Fruit fly (Drosophila melanogaster) whole organism, embryonic: ENCODE measurements around the gene haf.

Source experiments
- ATbp ChIP-seq: fragments of 200-800 bp; sonication (Bioruptor generic); optimal IDR thresholded peaks from 2 replicates; lab custom pipeline; 2017; ENCODE audit warnings: missing biosample characterization, mild to moderate bottlenecking, missing genetic modification characterization, missing genetic modification reagents
- CG10274 ChIP-seq: fragments of 200-800 bp; sonication (Bioruptor generic); optimal IDR thresholded peaks from 3 replicates; lab custom pipeline; 2017; ENCODE audit warnings: missing biosample characterization, mild to moderate bottlenecking, missing genetic modification characterization
- CG10462 ChIP-seq: fragments of 200-800 bp; sonication (Bioruptor generic); optimal IDR thresholded peaks from 2 replicates; lab custom pipeline; 2016; ENCODE audit warnings: missing biosample characterization, missing genetic modification characterization
- CG12942 ChIP-seq: fragments of 200-800 bp; sonication (Bioruptor generic); optimal IDR thresholded peaks from 3 replicates; lab custom pipeline; 2016; ENCODE audit warnings: missing biosample characterization, missing genetic modification characterization
- CG14441 ChIP-seq: fragments of 200-800 bp; sonication (Bioruptor generic); IDR thresholded peaks from 2 replicates; pipeline ENCODE4 v1.3.6; 2022; ENCODE audit warnings: missing biosample characterization, missing genetic modification characterization
- CG15514 ChIP-seq: fragments of 200-800 bp; sonication (Bioruptor generic); optimal IDR thresholded peaks from 3 replicates; lab custom pipeline; 2017; ENCODE audit warnings: missing biosample characterization, missing genetic modification characterization, mild to moderate bottlenecking, moderate library complexity, missing genetic modification reagents
- CG1602 ChIP-seq: fragments of 200-800 bp; sonication (Bioruptor generic); optimal IDR thresholded peaks from 3 replicates; lab custom pipeline; 2016; ENCODE audit warnings: missing biosample characterization, missing genetic modification characterization
- CG16813 ChIP-seq: fragments of 200-800 bp; sonication (Bioruptor generic); IDR thresholded peaks from 3 replicates; pipeline ENCODE4 v1.3.6; 2022; ENCODE audit warnings: missing biosample characterization, missing genetic modification characterization; ENCODE audit not compliant: partially characterized antibody
- CG17802 ChIP-seq: fragments of 200-800 bp; sonication (Bioruptor generic); optimal IDR thresholded peaks from 2 replicates; lab custom pipeline; 2018; ENCODE audit warnings: missing biosample characterization, mild to moderate bottlenecking, missing genetic modification characterization, moderate library complexity
- CG1792 ChIP-seq: fragments of 200-800 bp; sonication (Bioruptor generic); optimal IDR thresholded peaks from 2 replicates; lab custom pipeline; 2016; ENCODE audit warnings: missing biosample characterization, missing genetic modification characterization
- CG1832 ChIP-seq: fragments of 200-800 bp; sonication (Bioruptor generic); optimal IDR thresholded peaks from 2 replicates; lab custom pipeline; 2017; ENCODE audit warnings: missing biosample characterization, mild to moderate bottlenecking, missing genetic modification characterization, inconsistent platforms
- CG18764 ChIP-seq: fragments of 200-800 bp; sonication (Bioruptor generic); optimal IDR thresholded peaks from 3 replicates; lab custom pipeline; 2016; ENCODE audit warnings: missing biosample characterization, missing genetic modification characterization
- CG2129 ChIP-seq: fragments of 200-800 bp; sonication (Bioruptor generic); IDR thresholded peaks from 2 replicates; pipeline ENCODE4 v1.3.6; 2022; ENCODE audit warnings: missing biosample characterization, missing genetic modification characterization; ENCODE audit not compliant: partially characterized antibody
- CG2199 ChIP-seq: fragments of 200-800 bp; sonication (Bioruptor generic); IDR thresholded peaks from 3 replicates; pipeline ENCODE4 v1.3.6; 2022; ENCODE audit warnings: missing biosample characterization, missing genetic modification characterization
- CG2889 ChIP-seq: fragments of 200-800 bp; sonication (Bioruptor generic); IDR thresholded peaks from 3 replicates; pipeline ENCODE4 v1.3.6; 2022; ENCODE audit warnings: missing biosample characterization, missing genetic modification characterization
- CG31388 ChIP-seq: fragments of 200-800 bp; sonication (Bioruptor generic); optimal IDR thresholded peaks from 2 replicates; lab custom pipeline; 2016; ENCODE audit warnings: missing biosample characterization, missing genetic modification characterization
- CG8359 ChIP-seq: fragments of 200-800 bp; sonication (Bioruptor generic); optimal IDR thresholded peaks from 2 replicates; lab custom pipeline; 2017; ENCODE audit warnings: missing biosample characterization, mild to moderate bottlenecking, missing genetic modification characterization, borderline replicate concordance
- CG9437 ChIP-seq: fragments of 200-800 bp; sonication (Bioruptor generic); optimal IDR thresholded peaks from 2 replicates; lab custom pipeline; 2018; ENCODE audit warnings: missing biosample characterization, mild to moderate bottlenecking, missing genetic modification characterization
- Deaf1 ChIP-seq: fragments of 200-800 bp; optimal IDR thresholded peaks from 3 replicates; lab custom pipeline; 2019; ENCODE audit warnings: missing biosample characterization, mild to moderate bottlenecking, missing genetic modification characterization, moderate library complexity
- Hey ChIP-seq: fragments of 200-800 bp; sonication (Bioruptor generic); optimal IDR thresholded peaks from 3 replicates; lab custom pipeline; 2018; ENCODE audit warnings: missing biosample characterization, mild to moderate bottlenecking, missing genetic modification characterization
- Kr ChIP-seq: fragments of 200-800 bp; sonication (Bioruptor generic); optimal IDR thresholded peaks from 2 replicates; lab custom pipeline; 2017; ENCODE audit warnings: missing biosample characterization, mild to moderate bottlenecking, missing genetic modification characterization
- MESR4 ChIP-seq: fragments of 200-800 bp; sonication (Bioruptor generic); optimal IDR thresholded peaks from 2 replicates; lab custom pipeline; 2018; ENCODE audit warnings: missing biosample characterization, mild to moderate bottlenecking, missing genetic modification characterization, moderate library complexity
- Meics ChIP-seq: fragments of 200-800 bp; sonication (Bioruptor generic); optimal IDR thresholded peaks from 2 replicates; lab custom pipeline; 2017; ENCODE audit warnings: missing biosample characterization, mild to moderate bottlenecking, missing genetic modification characterization
- Neu2 ChIP-seq: fragments of 200-800 bp; sonication (Bioruptor generic); optimal IDR thresholded peaks from 3 replicates; lab custom pipeline; 2016; ENCODE audit warnings: missing biosample characterization, missing genetic modification characterization, borderline replicate concordance
- Nf-YA ChIP-seq: fragments of 200-800 bp; sonication (Bioruptor generic); IDR thresholded peaks from 2 replicates; pipeline ENCODE4 v1.3.6; 2022; ENCODE audit warnings: missing biosample characterization, missing genetic modification characterization
- Oaz ChIP-seq: fragments of 200-800 bp; sonication (Bioruptor generic); IDR thresholded peaks from 2 replicates; pipeline ENCODE4 v1.3.6; 2022; ENCODE audit warnings: missing biosample characterization, missing genetic modification characterization
- Sox102F ChIP-seq: fragments of 200-800 bp; sonication (Bioruptor generic); optimal IDR thresholded peaks from 2 replicates; lab custom pipeline; 2018; ENCODE audit warnings: missing biosample characterization, mild to moderate bottlenecking, missing genetic modification characterization, moderate library complexity
- Sry-δ ChIP-seq: fragments of 200-800 bp; sonication (Bioruptor generic); optimal IDR thresholded peaks from 2 replicates; lab custom pipeline; 2016; ENCODE audit warnings: missing biosample characterization, missing genetic modification characterization
- Stat92E ChIP-seq, 3 experiments: fragments of >200 bp in 2 of 3; fragments of 200-800 bp in 1 of 3; sonication (Bioruptor generic) in 1 of 3; optimal IDR thresholded peaks; 2 replicates each; lab custom pipeline; 2017 to 2019; ENCODE audit warnings: missing biosample characterization in 3 of 3, missing genetic modification characterization in 3 of 3, mild to moderate bottlenecking in 1 of 3, moderate library complexity in 1 of 3
- chm ChIP-seq: fragments of 200-800 bp; sonication (Bioruptor generic); IDR thresholded peaks from 2 replicates; pipeline ENCODE4 v1.3.6; 2022; ENCODE audit warnings: missing biosample characterization, missing genetic modification characterization
- dati ChIP-seq: fragments of 200-800 bp; sonication (Bioruptor generic); IDR thresholded peaks from 2 replicates; pipeline ENCODE4 v1.3.6; 2022; ENCODE audit warnings: missing biosample characterization, missing genetic modification characterization
- dmrt11E ChIP-seq: fragments of 200-800 bp; sonication (Bioruptor generic); optimal IDR thresholded peaks from 3 replicates; lab custom pipeline; 2018; ENCODE audit warnings: missing biosample characterization, mild to moderate bottlenecking, missing genetic modification characterization, moderate library complexity
- eve ChIP-seq, 2 experiments: fragments of >200 bp; optimal IDR thresholded peaks; 2 replicates each; lab custom pipeline; 2017; ENCODE audit warnings: missing biosample characterization in 2 of 2, missing genetic modification characterization in 2 of 2
- grn ChIP-seq: fragments of 200-800 bp; sonication (Bioruptor generic); optimal IDR thresholded peaks from 3 replicates; lab custom pipeline; 2017; ENCODE audit warnings: missing biosample characterization, missing genetic modification characterization
- lbe ChIP-seq: fragments of 200-800 bp; sonication (Bioruptor generic); optimal IDR thresholded peaks from 2 replicates; lab custom pipeline; 2016; ENCODE audit warnings: missing biosample characterization, mild to moderate bottlenecking, missing genetic modification characterization
- lov ChIP-seq, 2 experiments: fragments of 200-800 bp in 1 of 2; fragments of >200 bp in 1 of 2; sonication (Bioruptor generic) in 1 of 2; IDR thresholded peaks in 1 of 2; optimal IDR thresholded peaks in 1 of 2; 2 replicates in 1 of 2; 3 replicates in 1 of 2; pipeline versions ENCODE4 v1.3.6 to Lab custom; 2017 to 2022; ENCODE audit warnings: missing biosample characterization in 1 of 2, missing genetic modification characterization in 1 of 2
- maf-S ChIP-seq: fragments of 200-800 bp; sonication (Bioruptor generic); optimal IDR thresholded peaks from 2 replicates; lab custom pipeline; 2016; ENCODE audit warnings: missing biosample characterization, missing genetic modification characterization
- nmo ChIP-seq: fragments of 200-800 bp; sonication (Bioruptor generic); optimal IDR thresholded peaks from 2 replicates; lab custom pipeline; 2018; ENCODE audit warnings: missing biosample characterization, mild to moderate bottlenecking, missing genetic modification characterization, moderate library complexity
- nom ChIP-seq: fragments of 200-800 bp; sonication (Bioruptor generic); optimal IDR thresholded peaks from 2 replicates; lab custom pipeline; 2017; ENCODE audit warnings: missing biosample characterization, missing genetic modification characterization, mild to moderate bottlenecking, moderate library complexity, missing genetic modification reagents
- odd ChIP-seq: fragments of 200-800 bp; sonication (Bioruptor generic); optimal IDR thresholded peaks from 2 replicates; lab custom pipeline; 2017; ENCODE audit warnings: missing biosample characterization, mild to moderate bottlenecking, missing genetic modification characterization
- pfk ChIP-seq: fragments of 200-800 bp; sonication (Bioruptor generic); optimal IDR thresholded peaks from 2 replicates; lab custom pipeline; 2018; ENCODE audit warnings: missing biosample characterization, mild to moderate bottlenecking, missing genetic modification characterization, moderate library complexity
- pita ChIP-seq: fragments of 200-800 bp; sonication (Bioruptor generic); optimal IDR thresholded peaks from 2 replicates; lab custom pipeline; 2017; ENCODE audit warnings: missing biosample characterization, mild to moderate bottlenecking, missing genetic modification characterization
- schlank ChIP-seq: fragments of 200-800 bp; sonication (Bioruptor generic); optimal IDR thresholded peaks from 2 replicates; lab custom pipeline; 2018; ENCODE audit warnings: missing biosample characterization, mild to moderate bottlenecking, missing genetic modification characterization
- slbo ChIP-seq: fragments of 200-800 bp; sonication (Bioruptor generic); IDR thresholded peaks from 2 replicates; pipeline ENCODE4 v1.3.6; 2022; ENCODE audit warnings: missing biosample characterization, missing genetic modification characterization
- stc ChIP-seq: fragments of 200-800 bp; sonication (Bioruptor generic); IDR thresholded peaks from 2 replicates; pipeline ENCODE4 v1.3.6; 2022; ENCODE audit warnings: missing biosample characterization, missing genetic modification characterization
- sug ChIP-seq: fragments of 200-800 bp; optimal IDR thresholded peaks from 2 replicates; lab custom pipeline; 2019; ENCODE audit warnings: missing biosample characterization, mild to moderate bottlenecking, missing genetic modification characterization, moderate library complexity
- tap ChIP-seq: fragments of 200-800 bp; optimal IDR thresholded peaks from 3 replicates; lab custom pipeline; 2019; ENCODE audit warnings: missing biosample characterization, mild to moderate bottlenecking, missing genetic modification characterization, moderate library complexity
- toy ChIP-seq: fragments of 200-800 bp; sonication (Bioruptor generic); IDR thresholded peaks from 2 replicates; pipeline ENCODE4 v1.3.6; 2022; ENCODE audit warnings: missing biosample characterization, missing genetic modification characterization
- wek ChIP-seq: fragments of 200-800 bp; sonication (Bioruptor generic); optimal IDR thresholded peaks from 3 replicates; lab custom pipeline; 2018; ENCODE audit warnings: missing biosample characterization, mild to moderate bottlenecking, missing genetic modification characterization, moderate library complexity

The haf gene

DNA sequence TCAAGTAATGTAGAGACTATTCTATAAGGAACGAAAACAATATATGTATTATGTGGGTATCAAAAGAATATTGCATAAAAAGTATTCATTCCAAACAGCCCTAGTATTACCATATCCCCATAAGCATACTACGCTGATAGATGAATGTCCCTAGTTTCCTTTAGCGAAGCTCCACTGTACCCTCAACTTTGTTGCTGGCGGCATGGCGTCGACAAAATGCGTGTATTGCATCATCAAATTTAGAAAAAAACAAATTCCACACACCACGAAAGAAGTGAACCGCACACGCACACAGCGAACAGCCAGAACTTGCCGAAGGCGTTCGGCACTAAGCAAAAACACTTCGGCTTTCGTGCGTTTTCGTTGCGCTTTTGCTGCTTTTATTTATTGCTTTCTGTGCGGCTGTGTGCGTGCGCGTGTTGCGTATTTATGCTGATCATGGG is 77.8 kb downstream of the haf start (continued):
- peak; percentile 99 for TF ChIP-seq Oaz
- TF ChIP-seq CG2889 (GFP tag; lab: Robert Waterston, UW): peak; percentile 96
- TF ChIP-seq grn: peak; percentile 70
- peak; percentile 87 for TF ChIP-seq CG15514 (GFP tag; lab: Kevin White, UChicago)
- TF ChIP-seq nmo (GFP tag; lab: Kevin White, UChicago): peak; percentile 92
- TF ChIP-seq eve (GFP tag; optimal IDR thresholded peaks at IDR 0.05; lab: Kevin White, UChicago): peak in 1 of 2 experiments; percentile 99
- TF ChIP-seq lbe (GFP tag; lab: Kevin White, UChicago): no peak
- peak; percentile 92 for TF ChIP-seq odd (GFP tag; lab: Kevin White, UChicago)
- TF ChIP-seq lov (optimal IDR thresholded peaks at IDR 0.05; lab: Kevin White, UChicago): no peak
- TF ChIP-seq lov (GFP tag; IDR thresholded peaks at IDR 0.05; lab: Robert Waterston, UW): peak; percentile 89; the same call in 2 of the 3 replicates
- TF ChIP-seq dmrt11E (tag; lab: Kevin White, UChicago): no peak
- peak; percentile 65 for TF ChIP-seq CG18764
- no peak for TF ChIP-seq CG16813 (GFP tag; lab: Robert Waterston, UW)
- no peak for TF ChIP-seq Kr
- TF ChIP-seq Sry-δ (GFP tag; lab: Kevin White, UChicago): peak; percentile 75
- peak; percentile 82 for TF ChIP-seq wek (GFP tag; lab: Kevin White, UChicago)
- TF ChIP-seq tap (tag; lab: Kevin White, UChicago): peak; percentile 89
- peak; percentile 78 for TF ChIP-seq CG9437
- TF ChIP-seq Sox102F (GFP tag; lab: Kevin White, UChicago): peak; percentile 87
- TF ChIP-seq dati (GFP tag; lab: Robert Waterston, UW): peak; percentile 94; the same call in 1 of the 2 replicates
- TF ChIP-seq Stat92E (GFP tag; optimal IDR thresholded peaks at IDR 0.05; lab: Kevin White, UChicago): no peak
- peak; percentile 95 for TF ChIP-seq sug
- TF ChIP-seq MESR4 (GFP tag; lab: Kevin White, UChicago): peak; percentile 12
- TF ChIP-seq schlank (tag; lab: Kevin White, UChicago): peak; percentile 96
- TF ChIP-seq CG1602: peak; percentile 80
- TF ChIP-seq CG1832 (GFP tag; lab: Kevin White, UChicago): no peak
- peak; percentile 50 for TF ChIP-seq CG17802 (tag; lab: Kevin White, UChicago)
- TF ChIP-seq stc: peak; percentile 96
- TF ChIP-seq pita (GFP tag; lab: Kevin White, UChicago): no peak
- peak; percentile 4 for TF ChIP-seq CG8359 (GFP tag; lab: Kevin White, UChicago)
- TF ChIP-seq CG2199: peak; percentile 87
- TF ChIP-seq ATbp (GFP tag; lab: Kevin White, UChicago): peak; percentile 66
- TF ChIP-seq maf-S: peak; percentile 96
- TF ChIP-seq Neu2 (GFP tag; lab: Kevin White, UChicago): peak; percentile 69
- TF ChIP-seq CG10462 (GFP tag; lab: Kevin White, UChicago): peak; percentile 63
- peak; percentile 96 for TF ChIP-seq Nf-YA (GFP tag; lab: Robert Waterston, UW)
- peak; percentile 99 for TF ChIP-seq CG14441 (GFP tag; lab: Robert Waterston, UW)
- TF ChIP-seq CG12942 (GFP tag; lab: Kevin White, UChicago): peak; percentile 87
- TF ChIP-seq CG1792 (GFP tag; lab: Kevin White, UChicago): peak; percentile 95
- no peak for TF ChIP-seq nom
- peak; percentile 99 for TF ChIP-seq Deaf1 (tag; lab: Kevin White, UChicago)
- peak; percentile 94 for TF ChIP-seq toy (GFP tag; lab: Robert Waterston, UW)
- peak; percentile 93 for TF ChIP-seq CG31388 (GFP tag; lab: Kevin White, UChicago)
- peak; percentile 95 for TF ChIP-seq Meics (GFP tag; lab: Kevin White, UChicago)
- no peak for TF ChIP-seq CG2129 (GFP tag; lab: Robert Waterston, UW)
- peak; percentile 81 for TF ChIP-seq Hey
- TF ChIP-seq slbo (GFP tag; lab: Robert Waterston, UW): peak; percentile 98
- TF ChIP-seq pfk (GFP tag; lab: Kevin White, UChicago): no peak
- peak; percentile 96; the same call in 1 of the 2 replicates for TF ChIP-seq chm (GFP tag; lab: Robert Waterston, UW)
- TF ChIP-seq CG10274 (GFP tag; lab: Kevin White, UChicago): peak; percentile 84
